Worm (Caenorhabditis elegans): Measurements from ENCODE around the gene Y49G5A.1.

Y49G5A.1 gene

DNA sequence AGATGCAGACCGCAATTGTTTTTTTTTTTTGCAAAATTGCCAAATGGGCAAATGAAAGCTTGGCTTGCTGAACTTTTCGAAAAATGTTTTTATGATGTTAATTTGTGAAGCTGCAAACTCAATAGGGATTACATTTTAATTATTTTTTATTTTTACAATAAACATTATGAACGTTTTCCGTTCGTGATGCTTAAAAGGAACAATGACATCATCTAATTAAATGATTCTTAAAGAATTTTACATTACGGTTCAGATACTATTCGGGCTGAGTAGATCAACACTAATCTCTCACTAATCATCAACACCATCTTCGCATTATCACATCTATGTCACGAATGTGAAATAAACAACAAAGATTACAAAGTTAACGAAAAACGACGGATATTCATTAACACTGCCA lies 25.3 kb upstream of the Y49G5A.1 start, which contains the start of gene C10G8.3:
TSS of gene C10G8.3 (plus strand) at position 301 of the 400 bp plus-strand sequence.
- TF ChIP-seq egl-13 (tag; optimal IDR thresholded peaks at IDR 0.05) (no peak), pqm-1 (tag; optimal IDR thresholded peaks at IDR 0.05) (no peak), isw-1 (GFP tag; IDR thresholded peaks at IDR 0.05) (no peak), ztf-4 (tag; optimal IDR thresholded peaks at IDR 0.05) (no peak), nhr-12 (tag; optimal IDR thresholded peaks at IDR 0.05) (no peak), xbp-1 (tag; optimal IDR thresholded peaks at IDR 0.05) (no peak), tlp-1 (tag; optimal IDR thresholded peaks at IDR 0.05) (no peak), snu-23 (GFP tag; optimal IDR thresholded peaks at IDR 0.05) (no peak), ceh-63 (GFP tag; optimal IDR thresholded peaks at IDR 0.05) (no peak)

DNA sequence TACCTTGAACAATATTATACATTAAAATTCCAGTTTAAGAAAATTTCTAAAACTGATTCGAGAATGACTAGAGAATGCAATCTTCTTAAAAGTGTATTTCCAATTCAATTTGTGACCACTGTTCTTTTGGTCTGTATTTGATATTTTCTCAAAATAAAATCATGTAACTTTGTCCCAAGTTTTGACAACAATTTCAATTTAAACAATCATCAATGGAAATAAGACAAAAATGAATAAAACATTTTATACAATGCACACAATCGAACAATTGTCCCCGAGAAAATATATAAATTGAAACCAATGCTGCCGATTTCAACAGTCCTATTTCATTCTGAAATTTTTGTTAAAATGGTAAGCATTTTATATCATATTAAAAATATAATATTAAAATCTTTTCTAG lies 24.5 kb upstream of the Y49G5A.1 start, which contains the start of gene C10G8.4:
TSS of gene C10G8.4 (plus strand) at position 301 of the 400 bp plus-strand sequence.
- TF ChIP-seq swsn-7 (tag; optimal IDR thresholded peaks at IDR 0.05): no peak
- TF ChIP-seq F16B12.6 (tag; optimal IDR thresholded peaks at IDR 0.05): no peak
- no peak for TF ChIP-seq nhr-71 (tag; optimal IDR thresholded peaks at IDR 0.05)
- no peak for TF ChIP-seq grh-1 (GFP tag; IDR thresholded peaks at IDR 0.05)
- TF ChIP-seq aly-2 (tag; optimal IDR thresholded peaks at IDR 0.05): no peak
- TF ChIP-seq snu-23 (GFP tag; optimal IDR thresholded peaks at IDR 0.05): no peak
- no peak for TF ChIP-seq ceh-82 (tag; optimal IDR thresholded peaks at IDR 0.05)
- no peak for TF ChIP-seq vab-15 (tag; optimal IDR thresholded peaks at IDR 0.05)
- TF ChIP-seq mdl-1 (tag; optimal IDR thresholded peaks at IDR 0.05): no peak
- TF ChIP-seq unc-130 (tag; optimal IDR thresholded peaks at IDR 0.05): no peak
- TF ChIP-seq ama-1 (optimal IDR thresholded peaks at IDR 0.05): no peak
- no peak for TF ChIP-seq unc-62 (GFP tag; optimal IDR thresholded peaks at IDR 0.05)
- no peak for TF ChIP-seq lin-15B (tag; optimal IDR thresholded peaks at IDR 0.05)
- TF ChIP-seq zag-1 (tag; optimal IDR thresholded peaks at IDR 0.05): no peak
- no peak for TF ChIP-seq ceh-8 (GFP tag; optimal IDR thresholded peaks at IDR 0.05)
- TF ChIP-seq C34B4.2 (tag; optimal IDR thresholded peaks at IDR 0.05): no peak
- no peak for TF ChIP-seq unc-86 (tag; optimal IDR thresholded peaks at IDR 0.05)
- no peak for TF ChIP-seq zip-4 (GFP tag; optimal IDR thresholded peaks at IDR 0.05)

DNA sequence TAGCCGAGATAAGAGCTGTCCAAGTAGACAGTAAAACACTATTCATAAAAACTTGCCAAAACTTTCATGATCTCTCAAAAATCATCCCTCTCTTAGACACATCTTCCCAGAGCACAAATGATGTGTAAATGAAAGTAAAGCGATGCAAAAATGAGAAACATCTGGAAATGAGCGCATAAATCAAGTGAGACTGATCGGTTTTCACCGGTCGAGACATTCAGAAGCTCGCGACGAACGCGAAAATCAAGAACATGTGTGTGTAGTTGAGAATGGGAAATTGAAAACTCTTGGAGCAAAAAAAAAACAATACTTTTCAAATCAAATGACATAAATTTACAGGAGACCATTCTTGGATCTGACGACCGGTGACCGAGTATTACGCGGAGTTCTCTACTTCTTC lies 17.2 kb upstream of the Y49G5A.1 start:
- TF ChIP-seq dsc-1 (tag; optimal IDR thresholded peaks at IDR 0.05) (peak; percentile 97), fkh-4 (tag; optimal IDR thresholded peaks at IDR 0.05; ENCODE audit: borderline replicate concordance) (peak; percentile 93), ceh-90 (tag; optimal IDR thresholded peaks at IDR 0.05) (no peak)

DNA sequence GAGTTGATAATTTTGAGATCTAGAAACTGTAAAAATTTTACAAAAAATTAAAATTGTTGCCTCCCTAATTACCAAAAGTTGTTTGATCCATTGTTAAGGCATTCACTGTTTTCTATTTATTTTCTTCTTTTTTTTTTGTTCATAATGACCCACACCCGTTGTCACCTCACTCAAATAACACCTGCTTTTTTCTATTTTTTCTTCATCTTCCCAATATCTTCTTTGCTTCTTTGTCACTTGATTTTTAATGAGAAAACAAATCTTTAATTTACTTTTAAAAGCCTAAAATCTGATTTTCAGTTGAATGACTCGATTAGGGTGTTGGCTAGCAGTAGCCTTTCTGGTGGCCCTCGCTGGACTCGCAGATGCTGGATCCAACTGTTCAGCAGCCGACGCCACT lies 16.2 kb upstream of the Y49G5A.1 start, which contains the start of gene ncx-2:
TSS of gene ncx-2 (plus strand) at position 301 of the 400 bp plus-strand sequence.
- no peak for TF ChIP-seq unc-30 (tag; optimal IDR thresholded peaks at IDR 0.05)
- no peak for TF ChIP-seq C04F5.9 (tag; optimal IDR thresholded peaks at IDR 0.05)
- TF ChIP-seq egl-13 (tag; optimal IDR thresholded peaks at IDR 0.05): no peak
- TF ChIP-seq rnt-1 (tag; optimal IDR thresholded peaks at IDR 0.05): no peak
- no peak for TF ChIP-seq ztf-11 (tag; optimal IDR thresholded peaks at IDR 0.05)
- no peak for TF ChIP-seq ama-1 (optimal IDR thresholded peaks at IDR 0.05)
- no peak for TF ChIP-seq zip-4 (GFP tag; optimal IDR thresholded peaks at IDR 0.05)
- TF ChIP-seq lin-15B (tag; optimal IDR thresholded peaks at IDR 0.05): no peak
- TF ChIP-seq lin-35 (GFP tag; optimal IDR thresholded peaks at IDR 0.05): no peak
- no peak for TF ChIP-seq hlh-17 (GFP tag; optimal IDR thresholded peaks at IDR 0.05; ENCODE audit: borderline replicate concordance)
- TF ChIP-seq tlp-1 (tag; optimal IDR thresholded peaks at IDR 0.05): no peak
- no peak for TF ChIP-seq skn-1 (tag; optimal IDR thresholded peaks at IDR 0.05)
- TF ChIP-seq aha-1 (tag; optimal IDR thresholded peaks at IDR 0.05): no peak

DNA sequence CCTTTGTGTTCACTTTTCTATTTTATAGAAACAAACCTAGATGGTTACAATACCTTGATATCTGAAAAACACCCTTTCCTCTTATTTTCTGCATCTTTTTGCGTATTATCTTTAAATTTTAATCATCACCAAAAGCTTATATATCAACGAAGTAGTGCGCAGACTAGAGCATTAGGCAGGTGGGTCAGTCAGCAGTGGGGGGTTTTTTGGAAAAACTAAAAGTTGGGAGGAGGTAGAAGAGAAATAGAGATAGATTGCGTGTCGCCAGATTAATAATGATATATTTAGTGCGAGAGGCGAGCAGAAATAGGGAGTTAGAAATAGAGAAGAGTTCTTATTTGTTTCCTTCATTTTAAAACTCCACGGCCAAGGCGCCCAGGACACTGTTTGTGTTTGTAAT lies 14.1 kb upstream of the Y49G5A.1 start:
- peak; percentile 59 for TF ChIP-seq fkh-8 (tag; optimal IDR thresholded peaks at IDR 0.05)
- TF ChIP-seq dsc-1 (tag; optimal IDR thresholded peaks at IDR 0.05): peak; percentile 27
- no peak for TF ChIP-seq snpc-4 (tag; optimal IDR thresholded peaks at IDR 0.05)
- no peak for TF ChIP-seq nhr-19 (GFP tag; conservative IDR thresholded peaks at IDR 0.05)
- no peak for TF ChIP-seq pag-3 (tag; optimal IDR thresholded peaks at IDR 0.05; ENCODE audit: borderline replicate concordance, insufficient read depth)

All from whole organism, L1 larva.